Worm (Caenorhabditis elegans) whole organism, mixed stage, embryonic: ENCODE data around the gene srw-54.

Experiments used
- M03D4.4 ChIP-seq: sonication (generic microtip); optimal IDR thresholded peaks from 2 replicates; lab custom pipeline; 2017; ENCODE audit warnings: mild to moderate bottlenecking, missing genetic modification characterization, missing compliant biosample characterization
- blmp-1 ChIP-seq: fragments of 150-350 bp; optimal IDR thresholded peaks from 2 replicates; lab custom pipeline; 2014; ENCODE audit warnings: missing biosample characterization, missing genetic modification characterization
- ceh-39 ChIP-seq: fragments of 150-350 bp; optimal IDR thresholded peaks from 2 replicates; lab custom pipeline; 2014; ENCODE audit warnings: missing biosample characterization, missing genetic modification characterization
- ceh-83 ChIP-seq: fragments of 200-800 bp; sonication (Bioruptor generic); optimal IDR thresholded peaks from 2 replicates; lab custom pipeline; 2018; ENCODE audit warnings: mild to moderate bottlenecking, missing genetic modification characterization, missing compliant biosample characterization
- ces-1 ChIP-seq: fragments of 150-350 bp; optimal IDR thresholded peaks from 2 replicates; lab custom pipeline; 2014; ENCODE audit warnings: missing biosample characterization, missing genetic modification reagents, missing genetic modification characterization
- cnd-1 ChIP-seq: fragments of 200-800 bp; sonication (Bioruptor generic); optimal IDR thresholded peaks from 2 replicates; lab custom pipeline; 2018; ENCODE audit warnings: mild to moderate bottlenecking, missing genetic modification characterization, missing compliant biosample characterization
- drap-1 ChIP-seq: fragments of 200-800 bp; sonication (Bioruptor generic); optimal IDR thresholded peaks from 3 replicates; lab custom pipeline; 2018; ENCODE audit warnings: mild to moderate bottlenecking, missing genetic modification characterization, missing compliant biosample characterization
- elt-3 ChIP-seq: fragments of 150-350 bp; optimal IDR thresholded peaks from 2 replicates; lab custom pipeline; 2014; ENCODE audit warnings: missing biosample characterization, missing genetic modification characterization
- flh-1 ChIP-seq: fragments of 200-800 bp; sonication (Bioruptor generic); optimal IDR thresholded peaks from 2 replicates; lab custom pipeline; 2018; ENCODE audit warnings: mild to moderate bottlenecking, missing genetic modification characterization, moderate library complexity, missing compliant biosample characterization
- ham-2 ChIP-seq: fragments of 200-800 bp; sonication (Bioruptor generic); optimal IDR thresholded peaks from 2 replicates; lab custom pipeline; 2018; ENCODE audit warnings: mild to moderate bottlenecking, missing genetic modification characterization, missing compliant biosample characterization
- hlh-1 ChIP-seq: fragments of 150-350 bp; optimal IDR thresholded peaks from 2 replicates; lab custom pipeline; 2014; ENCODE audit warnings: missing biosample characterization, missing genetic modification reagents, missing genetic modification characterization
- lin-13 ChIP-seq: fragments of 150-350 bp; optimal IDR thresholded peaks from 2 replicates; lab custom pipeline; 2014; ENCODE audit warnings: missing biosample characterization, missing genetic modification characterization
- lin-32 ChIP-seq: fragments of 200-800 bp; sonication (Bioruptor generic); optimal IDR thresholded peaks from 2 replicates; lab custom pipeline; 2018; ENCODE audit warnings: mild to moderate bottlenecking, missing genetic modification characterization, missing compliant biosample characterization
- lsy-2 ChIP-seq: fragments of 150-350 bp; optimal IDR thresholded peaks from 2 replicates; lab custom pipeline; 2014; ENCODE audit warnings: missing biosample characterization, missing genetic modification characterization
- mab-5 ChIP-seq: fragments of 150-350 bp; optimal IDR thresholded peaks from 2 replicates; lab custom pipeline; 2014; ENCODE audit warnings: missing biosample characterization, missing genetic modification characterization
- mep-1 ChIP-seq: fragments of 150-350 bp; optimal IDR thresholded peaks from 2 replicates; lab custom pipeline; 2017; ENCODE audit warnings: missing biosample characterization, missing genetic modification reagents, missing genetic modification characterization, inconsistent platforms
- mls-2 ChIP-seq: sonication (generic microtip); optimal IDR thresholded peaks from 2 replicates; lab custom pipeline; 2016; ENCODE audit warnings: mild to moderate bottlenecking, missing genetic modification characterization, moderate library complexity, missing compliant biosample characterization
- nhr-12 ChIP-seq: fragments of 150-350 bp; optimal IDR thresholded peaks from 2 replicates; lab custom pipeline; 2014; ENCODE audit warnings: missing biosample characterization, missing genetic modification characterization
- nhr-2 ChIP-seq: fragments of 150-350 bp; optimal IDR thresholded peaks from 2 replicates; lab custom pipeline; 2014; ENCODE audit warnings: missing biosample characterization, missing genetic modification characterization
- nhr-237 ChIP-seq: fragments of 150-350 bp; optimal IDR thresholded peaks from 2 replicates; lab custom pipeline; 2014; ENCODE audit warnings: missing biosample characterization, missing genetic modification characterization
- nhr-76 ChIP-seq: sonication (generic microtip); optimal IDR thresholded peaks from 2 replicates; lab custom pipeline; 2017; ENCODE audit warnings: missing biosample characterization, missing genetic modification characterization
- sem-2 ChIP-seq: fragments of 200-800 bp; sonication (Bioruptor generic); optimal IDR thresholded peaks from 2 replicates; lab custom pipeline; 2018; ENCODE audit warnings: mild to moderate bottlenecking, missing genetic modification characterization, missing compliant biosample characterization
- snpc-4 ChIP-seq: fragments of 150-350 bp; optimal IDR thresholded peaks from 2 replicates; lab custom pipeline; 2014; ENCODE audit warnings: missing biosample characterization, missing genetic modification characterization
- tbx-8 ChIP-seq: fragments of 200-800 bp; sonication (Bioruptor generic); optimal IDR thresholded peaks from 2 replicates; lab custom pipeline; 2018; ENCODE audit warnings: mild to moderate bottlenecking, missing genetic modification characterization, moderate library complexity, missing compliant biosample characterization
- unc-120 ChIP-seq: sonication (generic microtip); optimal IDR thresholded peaks from 2 replicates; lab custom pipeline; 2017; ENCODE audit warnings: missing genetic modification characterization, missing compliant biosample characterization; ENCODE audit not compliant: poor library complexity, severe bottlenecking
- unc-39 ChIP-seq: fragments of 150-350 bp; optimal IDR thresholded peaks from 2 replicates; lab custom pipeline; 2014; ENCODE audit warnings: missing biosample characterization, missing genetic modification characterization
- unc-62 ChIP-seq: fragments of 150-350 bp; optimal IDR thresholded peaks from 2 replicates; lab custom pipeline; 2014; ENCODE audit warnings: missing biosample characterization, missing genetic modification reagents, missing genetic modification characterization
- zip-8 ChIP-seq: fragments of 150-350 bp; optimal IDR thresholded peaks from 2 replicates; lab custom pipeline; 2014; ENCODE audit warnings: missing biosample characterization, missing genetic modification characterization
- ztf-11 ChIP-seq: fragments of 150-350 bp; optimal IDR thresholded peaks from 2 replicates; lab custom pipeline; 2014; ENCODE audit warnings: missing biosample characterization, missing genetic modification characterization

srw-54 gene

ce11 chrV:16593792-16594059 is 17.4 kb upstream of the srw-54 start:
- TF ChIP-seq unc-62 (GFP tag; lab: Kevin White, UChicago) (no peak), nhr-12 (tag; lab: Kevin White, UChicago) (no peak), lin-32 (GFP tag; lab: Kevin White, UChicago) (no peak), ztf-11 (tag; lab: Kevin White, UChicago) (no peak), lin-13 (no peak), M03D4.4 (no peak), unc-39 (tag; lab: Kevin White, UChicago) (no peak), ces-1 (no peak), nhr-237 (tag; lab: Kevin White, UChicago) (no peak), mep-1 (tag; lab: Kevin White, UChicago) (no peak), mls-2 (no peak), drap-1 (GFP tag; lab: Kevin White, UChicago) (no peak), nhr-76 (tag; lab: Kevin White, UChicago) (no peak), hlh-1 (tag; lab: Kevin White, UChicago) (no peak), cnd-1 (tag; lab: Kevin White, UChicago) (no peak), ceh-39 (tag; lab: Kevin White, UChicago) (no peak), elt-3 (no peak), unc-120 (tag; lab: Kevin White, UChicago) (no peak), blmp-1 (tag; lab: Kevin White, UChicago) (no peak)

ce11 chrV:16594514-16594913 is 16.6 kb upstream of the srw-54 start:
- TF ChIP-seq sem-2 (no peak), hlh-1 (tag; lab: Kevin White, UChicago) (peak; percentile 29)

ce11 chrV:16595140-16595791 is 15.9 kb upstream of the srw-54 start, which contains the start of gene cpl-1:
cpl-1 (minus strand) TSS chrV:16595346.
- TF ChIP-seq ham-2 (GFP tag; lab: Kevin White, UChicago), result no peak
- peak; percentile 42 for TF ChIP-seq unc-120 (tag; lab: Kevin White, UChicago)

- TF ChIP-seq nhr-76 (tag; lab: Kevin White, UChicago) (no peak), elt-3 (peak; percentile 60), nhr-12 (tag; lab: Kevin White, UChicago) (no peak)
These were observed 15.0 kb upstream of the srw-54 start for ce11 chrV:16596102-16596501.

- TF ChIP-seq unc-62 (GFP tag; lab: Kevin White, UChicago), result peak; percentile 33
- peak; percentile 22 for TF ChIP-seq hlh-1 (tag; lab: Kevin White, UChicago)
- no peak for TF ChIP-seq mab-5 (tag; lab: Kevin White, UChicago)
- TF ChIP-seq sem-2, result no peak
- TF ChIP-seq lsy-2 (tag; lab: Kevin White, UChicago), result no peak
- peak; percentile 13 for TF ChIP-seq unc-120 (tag; lab: Kevin White, UChicago)
These were observed 12.7 kb upstream of the srw-54 start for ce11 chrV:16598437-16598836.

ce11 chrV:16599835-16600234 is 11.3 kb upstream of the srw-54 start:
- TF ChIP-seq nhr-2 (tag; lab: Kevin White, UChicago) (no peak), nhr-12 (tag; lab: Kevin White, UChicago) (no peak), cnd-1 (tag; lab: Kevin White, UChicago) (no peak), zip-8 (tag; lab: Kevin White, UChicago) (no peak), lin-13 (no peak), ces-1 (no peak), mep-1 (tag; lab: Kevin White, UChicago) (no peak), ceh-39 (tag; lab: Kevin White, UChicago) (no peak), drap-1 (GFP tag; lab: Kevin White, UChicago) (no peak), flh-1 (GFP tag; lab: Kevin White, UChicago) (no peak), tbx-8 (GFP tag; lab: Kevin White, UChicago) (no peak), snpc-4 (no peak), nhr-76 (tag; lab: Kevin White, UChicago) (no peak), ham-2 (GFP tag; lab: Kevin White, UChicago) (no peak)

ce11 chrV:16600623-16601022 is 10.5 kb upstream of the srw-54 start, which contains the start of gene T03E6.9:
T03E6.9 (minus strand) TSS chrV:16600723.
- TF ChIP-seq snpc-4, result no peak
- TF ChIP-seq mab-5 (tag; lab: Kevin White, UChicago), result no peak
- no peak for TF ChIP-seq ceh-39 (tag; lab: Kevin White, UChicago)
- TF ChIP-seq ceh-83 (GFP tag; lab: Kevin White, UChicago), result no peak
